Worm (Caenorhabditis elegans) whole organism, L1 larva: ENCODE measurements around the gene C05C10.3.

ENCODE experiments used
- C34B4.2 ChIP-seq: sonication (generic microtip); optimal IDR thresholded peaks from 2 replicates; lab custom pipeline; 2017; ENCODE audit warnings: mild to moderate bottlenecking, missing genetic modification characterization, missing compliant biosample characterization
- aha-1 ChIP-seq: fragments of 150-350 bp; optimal IDR thresholded peaks from 2 replicates; lab custom pipeline; 2014; ENCODE audit warnings: missing biosample characterization, missing genetic modification characterization
- aly-2 ChIP-seq: fragments of 150-350 bp; optimal IDR thresholded peaks from 2 replicates; lab custom pipeline; 2014; ENCODE audit warnings: missing biosample characterization, missing genetic modification characterization
- ceh-82 ChIP-seq, 3 experiments: fragments of 150-350 bp in 1 of 3; sonication (generic microtip) in 2 of 3; optimal IDR thresholded peaks; 2 replicates each; lab custom pipeline; 2014 to 2017; ENCODE audit warnings: missing biosample characterization in 3 of 3, missing genetic modification characterization in 3 of 3
- ceh-88 ChIP-seq: fragments of 200-800 bp; sonication (Bioruptor generic); IDR thresholded peaks from 2 replicates; pipeline ENCODE4 v1.3.6; 2022; ENCODE audit warnings: missing genetic modification characterization, missing compliant biosample characterization
- ceh-90 ChIP-seq: sonication (generic microtip); optimal IDR thresholded peaks from 2 replicates; lab custom pipeline; 2016; ENCODE audit warnings: missing genetic modification characterization, missing compliant biosample characterization
- ces-1 ChIP-seq: fragments of 150-350 bp; optimal IDR thresholded peaks from 2 replicates; lab custom pipeline; 2014; ENCODE audit warnings: missing biosample characterization, missing genetic modification reagents, missing genetic modification characterization
- efl-1 ChIP-seq, 4 experiments: fragments of 150-350 bp; optimal IDR thresholded peaks in 3 of 4; peaks in 1 of 4; 1 replicate in 1 of 4; 2 replicates in 3 of 4; lab custom pipeline; 2014; ENCODE audit warnings: missing biosample characterization in 2 of 4, missing genetic modification characterization in 2 of 4, missing genetic modification reagents in 2 of 4
- egl-13 ChIP-seq: sonication (generic microtip); optimal IDR thresholded peaks from 2 replicates; lab custom pipeline; 2016; ENCODE audit warnings: missing genotype, missing genetic modification reagents, missing genetic modification characterization, missing compliant biosample characterization
- elt-2 ChIP-seq: sonication (generic microtip); optimal IDR thresholded peaks from 2 replicates; lab custom pipeline; 2016; ENCODE audit warnings: missing genetic modification characterization, mild to moderate bottlenecking, inconsistent platforms, missing compliant biosample characterization, missing genetic modification reagents
- elt-3 ChIP-seq, 6 experiments: fragments of 150-350 bp in 1 of 6; sonication (generic microtip); optimal IDR thresholded peaks; 2 replicates each; lab custom pipeline; 2017 to 2018; ENCODE audit warnings: missing biosample characterization in 6 of 6, missing genetic modification characterization in 6 of 6, inconsistent platforms in 1 of 6
- ets-5 ChIP-seq: fragments of 200-800 bp; sonication (Bioruptor generic); IDR thresholded peaks from 2 replicates; pipeline ENCODE4 v1.3.6; 2022; ENCODE audit warnings: missing genetic modification characterization, missing compliant biosample characterization
- fkh-10 ChIP-seq: sonication (generic microtip); optimal IDR thresholded peaks from 2 replicates; lab custom pipeline; 2017; ENCODE audit warnings: missing biosample characterization, missing genetic modification reagents, missing genetic modification characterization
- fkh-4 ChIP-seq: sonication (generic microtip); optimal IDR thresholded peaks from 2 replicates; lab custom pipeline; 2016; ENCODE audit warnings: missing compliant biosample characterization, missing genetic modification characterization, borderline replicate concordance
- fkh-8 ChIP-seq: sonication (generic microtip); optimal IDR thresholded peaks from 2 replicates; lab custom pipeline; 2016; ENCODE audit warnings: mild to moderate bottlenecking, missing genetic modification characterization, missing compliant biosample characterization
- hlh-17 ChIP-seq: fragments of 200-800 bp; sonication (Bioruptor generic); optimal IDR thresholded peaks from 2 replicates; lab custom pipeline; 2018; ENCODE audit warnings: missing genetic modification characterization, mild to moderate bottlenecking, missing compliant biosample characterization, moderate library complexity, borderline replicate concordance
- hlh-4 ChIP-seq: sonication (generic microtip); optimal IDR thresholded peaks from 2 replicates; lab custom pipeline; 2016; ENCODE audit warnings: mild to moderate bottlenecking, missing genetic modification characterization, missing compliant biosample characterization
- hpl-2 ChIP-seq: fragments of 150-350 bp; optimal IDR thresholded peaks from 2 replicates; lab custom pipeline; 2014; ENCODE audit warnings: missing biosample characterization, missing genetic modification reagents, missing genetic modification characterization
- irx-1 ChIP-seq: sonication (generic microtip); optimal IDR thresholded peaks from 2 replicates; lab custom pipeline; 2016; ENCODE audit warnings: missing genetic modification characterization, missing compliant biosample characterization
- lin-14 ChIP-seq: fragments of 200-800 bp; sonication (Bioruptor generic); optimal IDR thresholded peaks from 2 replicates; lab custom pipeline; 2018; ENCODE audit warnings: mild to moderate bottlenecking, missing genetic modification characterization, moderate library complexity, missing compliant biosample characterization
- lin-35 ChIP-seq, 2 experiments: fragments of 150-350 bp; optimal IDR thresholded peaks; 2 replicates each; lab custom pipeline; 2014; ENCODE audit warnings: missing biosample characterization in 2 of 2, missing genetic modification characterization in 2 of 2, missing genetic modification reagents in 2 of 2
- lin-39 ChIP-seq: fragments of 150-350 bp; optimal IDR thresholded peaks from 2 replicates; lab custom pipeline; 2014; ENCODE audit warnings: missing biosample characterization, missing genetic modification reagents, missing genetic modification characterization
- lsy-2 ChIP-seq, 2 experiments: fragments of 150-350 bp; optimal IDR thresholded peaks; 2 replicates each; lab custom pipeline; 2014; ENCODE audit warnings: missing biosample characterization in 2 of 2, missing genetic modification characterization in 2 of 2
- nhr-19 ChIP-seq: fragments of 200-800 bp; sonication (Bioruptor generic); conservative IDR thresholded peaks from 2 replicates; pipeline ENCODE4 v1.3.6; 2022; ENCODE audit warnings: missing genetic modification characterization, missing compliant biosample characterization
- nhr-20 ChIP-seq: sonication (generic microtip); optimal IDR thresholded peaks from 2 replicates; lab custom pipeline; 2016; ENCODE audit warnings: mild to moderate bottlenecking, missing genetic modification characterization, missing compliant biosample characterization
- nhr-237 ChIP-seq: fragments of 150-350 bp; optimal IDR thresholded peaks from 2 replicates; lab custom pipeline; 2014; ENCODE audit warnings: missing biosample characterization, missing genetic modification characterization
- nhr-47 ChIP-seq: sonication (generic microtip); optimal IDR thresholded peaks from 2 replicates; lab custom pipeline; 2016; ENCODE audit warnings: mild to moderate bottlenecking, missing genetic modification characterization, moderate library complexity, missing compliant biosample characterization
- nhr-77 ChIP-seq: fragments of 150-350 bp; optimal IDR thresholded peaks from 2 replicates; lab custom pipeline; 2014; ENCODE audit warnings: missing biosample characterization, missing genetic modification characterization
- nhr-84 ChIP-seq: sonication (generic microtip); optimal IDR thresholded peaks from 2 replicates; lab custom pipeline; 2017; ENCODE audit warnings: missing biosample characterization, missing genetic modification characterization
- nhr-85 ChIP-seq: sonication (generic microtip); peaks from one replicate; lab custom pipeline; 2016; ENCODE audit warnings: missing genetic modification characterization, inconsistent platforms, missing compliant biosample characterization
- pax-3 ChIP-seq: fragments of 200-800 bp; sonication (Bioruptor generic); optimal IDR thresholded peaks from 2 replicates; lab custom pipeline; 2018; ENCODE audit warnings: mild to moderate bottlenecking, missing genetic modification characterization, moderate library complexity, missing compliant biosample characterization
- pqm-1 ChIP-seq: sonication (generic microtip); optimal IDR thresholded peaks from 3 replicates; lab custom pipeline; 2017; ENCODE audit warnings: missing biosample characterization, missing genetic modification characterization
- rnt-1 ChIP-seq: sonication (generic microtip); optimal IDR thresholded peaks from 2 replicates; lab custom pipeline; 2016; ENCODE audit warnings: mild to moderate bottlenecking, missing genetic modification characterization, moderate library complexity, missing compliant biosample characterization
- sox-4 ChIP-seq: sonication (generic microtip); optimal IDR thresholded peaks from 2 replicates; lab custom pipeline; 2016; ENCODE audit warnings: missing genetic modification characterization, missing compliant biosample characterization
- sptf-1 ChIP-seq: fragments of 150-350 bp; optimal IDR thresholded peaks from 2 replicates; lab custom pipeline; 2014; ENCODE audit warnings: missing biosample characterization, missing genetic modification characterization
- swsn-7 ChIP-seq: sonication (generic microtip); optimal IDR thresholded peaks from 2 replicates; lab custom pipeline; 2016; ENCODE audit warnings: missing genetic modification characterization, missing compliant biosample characterization
- tbx-2 ChIP-seq: sonication (generic microtip); optimal IDR thresholded peaks from 2 replicates; lab custom pipeline; 2016; ENCODE audit warnings: missing genetic modification characterization, missing compliant biosample characterization
- tlp-1 ChIP-seq: fragments of 150-350 bp; optimal IDR thresholded peaks from 2 replicates; lab custom pipeline; 2014; ENCODE audit warnings: missing biosample characterization, missing genetic modification characterization
- unc-130 ChIP-seq: fragments of 150-350 bp; optimal IDR thresholded peaks from 2 replicates; lab custom pipeline; 2017; ENCODE audit warnings: missing biosample characterization, missing genetic modification characterization, inconsistent platforms
- unc-62 ChIP-seq: fragments of 150-350 bp; optimal IDR thresholded peaks from 2 replicates; lab custom pipeline; 2014; ENCODE audit warnings: missing biosample characterization, missing genetic modification reagents, missing genetic modification characterization
- unc-86 ChIP-seq: sonication (generic microtip); optimal IDR thresholded peaks from 2 replicates; lab custom pipeline; 2016; ENCODE audit warnings: missing genetic modification characterization, missing compliant biosample characterization
- xbp-1 ChIP-seq: sonication (generic microtip); optimal IDR thresholded peaks from 2 replicates; lab custom pipeline; 2016; ENCODE audit warnings: missing genetic modification characterization, missing compliant biosample characterization
- zag-1 ChIP-seq: fragments of 150-350 bp; optimal IDR thresholded peaks from 2 replicates; lab custom pipeline; 2014; ENCODE audit warnings: missing biosample characterization, missing genetic modification characterization

The C05C10.3 gene

DNA sequence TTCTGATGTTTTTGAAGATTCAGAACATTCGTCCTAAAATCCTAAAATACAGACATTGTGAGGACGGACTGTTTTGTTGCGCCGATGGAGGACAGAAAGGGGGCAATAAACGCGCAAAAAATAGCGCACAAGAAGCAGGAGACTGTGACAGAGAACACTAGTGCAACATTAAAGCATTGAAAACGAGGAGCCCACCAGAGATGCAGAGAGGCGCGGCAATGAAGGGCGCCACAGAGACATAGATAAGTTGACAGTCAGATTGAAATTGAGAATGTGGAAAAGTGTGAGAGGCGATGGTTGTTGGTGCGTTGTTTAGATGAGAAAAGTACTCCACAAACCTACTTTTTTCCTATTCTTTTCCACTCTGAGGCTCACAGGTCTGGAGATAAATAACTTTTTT is 38.3 kb upstream of the C05C10.3 start, which contains the start of gene aakg-5 (continued):
- TF ChIP-seq elt-3 (tag; optimal IDR thresholded peaks at IDR 0.05; lab: Kevin White, UChicago) (peak in 5 of 6 experiments; percentile 36 to 86 (median 56)), nhr-237 (tag; lab: Kevin White, UChicago) (peak; percentile 45), nhr-20 (peak; percentile 94), rnt-1 (tag; lab: Kevin White, UChicago) (peak; percentile 90), zag-1 (tag; lab: Kevin White, UChicago) (no peak), lin-35 (GFP tag; optimal IDR thresholded peaks at IDR 0.05; lab: Kevin White, UChicago) (peak; percentile 72 to 88), irx-1 (tag; lab: Kevin White, UChicago) (peak; percentile 66), C34B4.2 (no peak), efl-1 (optimal IDR thresholded peaks at IDR 0.05; lab: Kevin White, UChicago) (peak; percentile 84 to 92), efl-1 (GFP tag; optimal IDR thresholded peaks at IDR 0.05 in 1 of 2; lab: Kevin White, UChicago) (peak; percentile 58 to 94), sptf-1 (no peak), lin-39 (tag; lab: Kevin White, UChicago) (peak; percentile 46), pax-3 (peak; percentile 21), egl-13 (tag; lab: Kevin White, UChicago) (no peak), unc-86 (tag; lab: Kevin White, UChicago) (peak; percentile 77), xbp-1 (tag; lab: Kevin White, UChicago) (peak; percentile 79), unc-130 (tag; lab: Kevin White, UChicago) (peak; percentile 54), pqm-1 (tag; lab: Kevin White, UChicago) (no peak), hlh-17 (GFP tag; lab: Kevin White, UChicago) (no peak)

DNA sequence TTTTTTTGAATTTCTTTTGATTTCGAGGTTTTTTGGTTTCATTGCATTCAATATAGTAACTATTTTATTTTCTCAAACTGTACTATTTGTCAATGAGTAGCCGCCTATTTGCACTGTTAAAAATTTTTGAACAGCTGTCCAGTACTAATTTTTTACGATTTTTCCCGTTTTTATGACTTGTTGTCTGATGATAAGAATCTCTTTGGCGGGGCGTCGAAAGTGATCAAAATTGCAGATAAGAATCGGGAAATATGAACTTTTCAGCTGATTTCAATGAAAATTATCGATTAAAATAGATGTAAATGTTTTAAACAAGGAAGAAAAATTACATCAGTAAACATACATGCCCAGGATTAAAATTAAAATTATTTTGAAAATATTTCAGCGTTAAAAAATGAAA is 37.5 kb upstream of the C05C10.3 start:
- TF ChIP-seq lin-35 (GFP tag; optimal IDR thresholded peaks at IDR 0.05; lab: Kevin White, UChicago): peak in 1 of 2 experiments; percentile 21
- TF ChIP-seq lin-14: peak; percentile 64
- TF ChIP-seq nhr-19: no peak
- no peak for TF ChIP-seq efl-1 (optimal IDR thresholded peaks at IDR 0.05; lab: Kevin White, UChicago)
- peak in 1 of 2 experiments; percentile 1 for TF ChIP-seq efl-1 (GFP tag; optimal IDR thresholded peaks at IDR 0.05 in 1 of 2; lab: Kevin White, UChicago)
- peak; percentile 89 for TF ChIP-seq nhr-85 (tag; lab: Kevin White, UChicago)
- TF ChIP-seq xbp-1 (tag; lab: Kevin White, UChicago): no peak
- no peak for TF ChIP-seq hlh-4 (tag; lab: Kevin White, UChicago)
- TF ChIP-seq tlp-1 (tag; lab: Kevin White, UChicago): peak; percentile 36
- TF ChIP-seq nhr-20: peak; percentile 8
- TF ChIP-seq elt-2 (tag; lab: Kevin White, UChicago): peak; percentile 71

DNA sequence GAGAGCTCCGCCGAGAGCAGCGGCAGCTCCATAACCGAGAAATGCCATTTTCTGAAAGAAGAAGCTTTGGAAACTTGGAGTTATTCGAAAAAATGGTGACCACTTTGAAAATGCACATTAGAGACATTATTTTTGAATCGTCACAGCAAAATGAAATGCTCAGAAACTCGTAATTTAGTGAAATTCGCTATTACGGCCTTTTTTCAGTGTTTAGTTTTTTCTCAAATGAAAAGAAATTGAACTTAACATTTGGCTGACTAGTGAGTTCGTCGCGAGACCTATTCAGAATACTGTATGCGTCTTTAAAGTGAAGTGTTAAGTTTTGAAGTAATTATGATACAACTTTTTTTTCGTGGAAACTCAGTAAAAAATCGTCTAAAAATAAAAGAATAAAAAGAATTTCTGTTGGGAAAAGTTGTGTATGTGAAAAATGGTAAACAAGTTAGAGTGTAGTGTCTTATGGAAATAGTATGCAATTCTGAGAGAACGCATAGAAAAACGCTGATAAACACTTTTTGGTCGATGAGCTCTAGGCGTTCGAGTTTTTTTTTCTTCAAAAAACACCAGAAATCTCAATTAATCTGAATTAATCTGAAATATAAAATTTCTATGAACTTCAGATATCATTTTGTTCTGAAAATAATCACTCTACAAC is 33.9 kb upstream of the C05C10.3 start, which contains the start of gene R53.5:
Gene R53.5, minus strand, starts transcription at position 51 of the 655 bp plus-strand sequence.
- TF ChIP-seq efl-1 (optimal IDR thresholded peaks at IDR 0.05; lab: Kevin White, UChicago) (no peak), efl-1 (GFP tag; optimal IDR thresholded peaks at IDR 0.05 in 1 of 2; lab: Kevin White, UChicago) (peak in 1 of 2 experiments; percentile 30), nhr-20 (no peak), fkh-4 (tag; lab: Kevin White, UChicago) (no peak), lsy-2 (tag; optimal IDR thresholded peaks at IDR 0.05; lab: Kevin White, UChicago) (peak in 1 of 2 experiments; percentile 38), tbx-2 (tag; lab: Kevin White, UChicago) (no peak)

DNA sequence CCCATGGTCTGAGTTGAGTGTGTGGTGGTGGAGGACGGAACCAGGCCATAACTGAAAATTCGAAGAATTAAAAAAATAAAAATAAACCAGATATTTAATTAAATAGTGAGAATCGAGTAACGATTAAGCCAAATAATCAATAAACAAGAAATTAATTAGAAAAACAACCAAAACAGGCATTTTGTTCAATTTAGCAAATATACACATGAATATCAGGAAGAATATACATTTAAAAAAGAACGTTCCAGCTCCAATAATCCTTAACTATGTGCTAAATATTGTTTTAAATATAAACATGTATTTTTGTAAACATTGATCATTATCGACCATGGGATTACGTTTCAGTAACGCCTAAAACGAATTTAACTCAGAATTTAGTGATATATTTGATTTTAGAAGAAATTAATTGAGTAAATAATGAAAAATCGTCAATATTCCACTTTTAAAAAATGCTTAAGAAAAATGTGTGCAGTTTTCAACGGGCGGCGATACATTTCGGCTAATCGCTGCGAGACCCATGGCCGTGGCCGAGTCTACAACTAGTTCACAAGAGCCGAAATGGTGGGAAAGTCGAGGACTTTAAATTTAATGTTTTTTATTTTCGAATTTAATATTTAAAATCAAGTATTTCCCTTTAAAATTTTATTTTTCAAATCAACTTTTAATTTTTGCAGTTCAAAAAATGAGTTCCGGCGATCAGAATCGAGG is 31.5 kb upstream of the C05C10.3 start, which contains the start of the genes R53.4 and psf-1:
Gene R53.4, minus strand, starts transcription at position 51 of the 708 bp plus-strand sequence.
Gene psf-1, plus strand, starts transcription at position 675 of the 708 bp plus-strand sequence.
- TF ChIP-seq fkh-8 (peak; percentile 53), unc-62 (GFP tag; lab: Kevin White, UChicago) (no peak), nhr-84 (no peak), lsy-2 (tag; optimal IDR thresholded peaks at IDR 0.05; lab: Kevin White, UChicago) (peak; percentile 80 to 88), aha-1 (tag; lab: Kevin White, UChicago) (peak; percentile 15), hlh-17 (GFP tag; lab: Kevin White, UChicago) (no peak), swsn-7 (tag; lab: Kevin White, UChicago) (peak; percentile 58), sptf-1 (no peak), nhr-77 (tag; lab: Kevin White, UChicago) (peak; percentile 25), tbx-2 (tag; lab: Kevin White, UChicago) (peak; percentile 72), nhr-85 (tag; lab: Kevin White, UChicago) (peak; percentile 62), lin-39 (tag; lab: Kevin White, UChicago) (no peak), ces-1 (no peak), nhr-47 (peak; percentile 69), ceh-88 (no peak), sox-4 (tag; lab: Kevin White, UChicago) (no peak), fkh-10 (GFP tag; lab: Kevin White, UChicago) (no peak), hpl-2 (GFP tag; lab: Kevin White, UChicago) (no peak), aly-2 (tag; lab: Kevin White, UChicago) (no peak), ceh-82 (tag; optimal IDR thresholded peaks at IDR 0.05; lab: Kevin White, UChicago) (peak in 2 of 3 experiments; percentile 28 to 48), ets-5 (GFP tag; lab: Robert Waterston, UW) (no peak), ceh-90 (peak; percentile 63)
